Worm (Caenorhabditis elegans) whole organism, L3 larva: ENCODE data around the gene F44F4.15.

Experiments
- mml-1 ChIP-seq: fragments of 150-350 bp; sonication (generic microtip); optimal IDR thresholded peaks from 3 replicates; lab custom pipeline; 2014; ENCODE audit warnings: missing biosample characterization, missing genetic modification characterization
- nhr-12 ChIP-seq: fragments of 150-350 bp; optimal IDR thresholded peaks from 2 replicates; lab custom pipeline; 2014; ENCODE audit warnings: missing biosample characterization, missing genetic modification characterization
- nhr-237 ChIP-seq: fragments of 150-350 bp; optimal IDR thresholded peaks from 2 replicates; lab custom pipeline; 2014; ENCODE audit warnings: missing biosample characterization, missing genetic modification characterization
- nhr-76 ChIP-seq: fragments of 150-350 bp; sonication (generic microtip); optimal IDR thresholded peaks from 5 replicates; lab custom pipeline; 2014; ENCODE audit warnings: missing biosample characterization, missing genetic modification characterization
- pha-4 ChIP-seq: fragments of 150-350 bp; optimal IDR thresholded peaks from 2 replicates; lab custom pipeline; 2014; ENCODE audit warnings: missing biosample characterization, missing genetic modification reagents, missing genetic modification characterization

- TF ChIP-seq mml-1 (tag; lab: Kevin White, UChicago) (no peak), nhr-12 (tag; lab: Kevin White, UChicago) (no peak), nhr-76 (tag; lab: Kevin White, UChicago) (no peak), pha-4 (tag; lab: Kevin White, UChicago) (no peak), nhr-237 (tag; lab: Kevin White, UChicago) (no peak)
Observed at ce11 chrII:10885250-10885649, 29.2 kb upstream of the F44F4.15 start.
